Fruit fly (Drosophila melanogaster): ENCODE data around the gene TfIIEalpha.

TfIIEalpha gene

DNA sequence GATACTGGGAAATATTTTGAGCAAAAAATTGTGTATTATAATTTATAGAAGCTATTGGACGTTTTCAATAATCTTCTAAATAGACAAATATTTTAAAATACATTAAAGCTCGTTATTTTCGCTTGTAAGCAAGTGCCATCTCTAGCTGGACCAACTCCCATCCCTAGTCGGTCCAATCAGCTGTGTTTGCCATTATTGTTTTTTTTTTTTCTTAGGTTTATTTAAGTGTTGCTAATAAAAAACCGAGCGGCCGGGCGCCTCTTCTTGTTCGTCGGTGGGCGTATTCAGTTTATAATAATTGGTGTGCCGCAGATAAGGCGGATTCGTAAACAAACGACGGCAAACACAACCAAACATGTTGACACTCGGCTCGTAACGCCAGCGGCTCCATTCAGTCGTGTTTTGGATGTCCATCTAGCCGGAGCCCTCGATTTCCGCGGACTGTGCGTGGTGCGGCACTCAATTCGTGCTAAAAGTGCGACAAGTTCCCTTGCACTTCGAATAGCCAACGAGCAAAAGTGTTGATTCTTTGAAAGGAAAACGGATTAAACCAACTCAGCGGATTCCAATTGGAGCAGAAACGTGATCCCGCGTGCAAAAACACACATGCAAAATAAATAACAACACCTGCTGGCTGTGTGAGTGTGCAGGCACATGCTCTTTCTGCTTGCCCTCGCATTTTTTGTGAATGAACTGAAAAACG lies 2.1 kb downstream of the TfIIEalpha start, which contains the start of gene Sugb (continued):
- peak; percentile 92 for TF ChIP-seq Med (GFP tag)
- peak; percentile 62 for TF ChIP-seq CG17328 (GFP tag; IDR thresholded peaks at IDR 0.05)
- no peak for TF ChIP-seq Poxn (GFP tag; IDR thresholded peaks at IDR 0.05)
- peak; percentile 87 for TF ChIP-seq CG10431 (GFP tag; optimal IDR thresholded peaks at IDR 0.05)
- TF ChIP-seq dysf (GFP tag; IDR thresholded peaks at IDR 0.05), result peak; percentile 66; the same call in 1 of the 3 replicates
- TF ChIP-seq CG1603 (tag; optimal IDR thresholded peaks at IDR 0.05), result no peak
- TF ChIP-seq wek (GFP tag; optimal IDR thresholded peaks at IDR 0.05), result peak; percentile 44
- TF ChIP-seq CG13424 (tag; optimal IDR thresholded peaks at IDR 0.05), result peak; percentile 72
- TF ChIP-seq CG11560 (tag; IDR thresholded peaks at IDR 0.05), result no peak
- TF ChIP-seq otp (GFP tag; IDR thresholded peaks at IDR 0.05), result no peak
- TF ChIP-seq CG7271 (tag; optimal IDR thresholded peaks at IDR 0.05), result no peak
- peak; percentile 4 for TF ChIP-seq Ssrp (tag; optimal IDR thresholded peaks at IDR 0.05)
- TF ChIP-seq cato (GFP tag; optimal IDR thresholded peaks at IDR 0.05; ENCODE audit: borderline replicate concordance), result no peak
- TF ChIP-seq ato (GFP tag; IDR thresholded peaks at IDR 0.05; ENCODE audit: partially characterized antibody), result no peak
- TF ChIP-seq ro (GFP tag; IDR thresholded peaks at IDR 0.05), result no peak
- TF ChIP-seq Optix (GFP tag; IDR thresholded peaks at IDR 0.05), result no peak; the same call in 2 of the 3 replicates
- TF ChIP-seq HLH4C (GFP tag; IDR thresholded peaks at IDR 0.05; ENCODE audit: partially characterized antibody), result no peak; the same call in 2 of the 3 replicates
- TF ChIP-seq Jarid2 (GFP tag; optimal IDR thresholded peaks at IDR 0.05), result peak; percentile 56
- TF ChIP-seq Gsc (GFP tag; IDR thresholded peaks at IDR 0.05), result no peak
- TF ChIP-seq C15 (GFP tag; IDR thresholded peaks at IDR 0.05), result no peak
- TF ChIP-seq CkIIα-i1 (GFP tag; IDR thresholded peaks at IDR 0.05), result no peak
- no peak for TF ChIP-seq so (GFP tag; IDR thresholded peaks at IDR 0.05)
- peak; percentile 62 for TF ChIP-seq fu2 (GFP tag; optimal IDR thresholded peaks at IDR 0.05)
- TF ChIP-seq sima (GFP tag; optimal IDR thresholded peaks at IDR 0.05), result no peak
- peak; percentile 41 for TF ChIP-seq Chrac-16 (GFP tag; optimal IDR thresholded peaks at IDR 0.05)
- peak; percentile 71 for TF ChIP-seq Hmr (GFP tag; optimal IDR thresholded peaks at IDR 0.05)
- no peak for TF ChIP-seq CG9215 (GFP tag; IDR thresholded peaks at IDR 0.05)
- peak; percentile 61 for TF ChIP-seq CG11723 (GFP tag; optimal IDR thresholded peaks at IDR 0.05)
- peak; percentile 8 for TF ChIP-seq CG15601 (tag; optimal IDR thresholded peaks at IDR 0.05)
- no peak for TF ChIP-seq Trl (optimal IDR thresholded peaks at IDR 0.05)
- TF ChIP-seq Trl (GFP tag; optimal IDR thresholded peaks at IDR 0.05), result peak; percentile 4
- TF ChIP-seq nmo (GFP tag; optimal IDR thresholded peaks at IDR 0.05), result peak; percentile 52
- TF ChIP-seq CG17612 (GFP tag; IDR thresholded peaks at IDR 0.05), result no peak
- TF ChIP-seq Eip74EF (GFP tag; optimal IDR thresholded peaks at IDR 0.05), result peak in 1 of 2 experiments; percentile 58
- no peak for TF ChIP-seq CG18476 (GFP tag; optimal IDR thresholded peaks at IDR 0.05)
- TF ChIP-seq fd96Cb (tag; optimal IDR thresholded peaks at IDR 0.05), result no peak
- peak; percentile 42 for TF ChIP-seq Sox102F (GFP tag; optimal IDR thresholded peaks at IDR 0.05)
- TF ChIP-seq CG15479 (GFP tag; optimal IDR thresholded peaks at IDR 0.05), result no peak
- TF ChIP-seq Gug (GFP tag; IDR thresholded peaks at IDR 0.05), result peak; percentile 74; the same call in 2 of the 4 replicates
- peak; percentile 4 for TF ChIP-seq CG8089 (GFP tag; optimal IDR thresholded peaks at IDR 0.05)
- TF ChIP-seq CG9727 (GFP tag; optimal IDR thresholded peaks at IDR 0.05), result peak; percentile 55
- TF ChIP-seq B-H2 (GFP tag; optimal IDR thresholded peaks at IDR 0.05), result peak; percentile 82
- peak; percentile 54 for TF ChIP-seq maf-S (GFP tag; optimal IDR thresholded peaks at IDR 0.05)
- peak; percentile 52 for TF ChIP-seq CG8924 (tag; optimal IDR thresholded peaks at IDR 0.05)
- TF ChIP-seq sd (tag; optimal IDR thresholded peaks at IDR 0.05), result peak; percentile 36
- peak; percentile 33 for TF ChIP-seq CG10654 (GFP tag; optimal IDR thresholded peaks at IDR 0.05)
- TF ChIP-seq Rx (GFP tag; IDR thresholded peaks at IDR 0.05), result no peak; the same call in 1 of the 2 replicates
- peak; percentile 58 to 73 for TF ChIP-seq dpn (GFP tag; optimal IDR thresholded peaks at IDR 0.05)
- TF ChIP-seq CG33213 (GFP tag; optimal IDR thresholded peaks at IDR 0.05), result peak; percentile 24
- peak; percentile 15 for TF ChIP-seq vfl (GFP tag; optimal IDR thresholded peaks at IDR 0.05)

Data from whole organism, embryonic.